Fruit fly (Drosophila melanogaster): ENCODE data around the gene CG43800.

DNA sequence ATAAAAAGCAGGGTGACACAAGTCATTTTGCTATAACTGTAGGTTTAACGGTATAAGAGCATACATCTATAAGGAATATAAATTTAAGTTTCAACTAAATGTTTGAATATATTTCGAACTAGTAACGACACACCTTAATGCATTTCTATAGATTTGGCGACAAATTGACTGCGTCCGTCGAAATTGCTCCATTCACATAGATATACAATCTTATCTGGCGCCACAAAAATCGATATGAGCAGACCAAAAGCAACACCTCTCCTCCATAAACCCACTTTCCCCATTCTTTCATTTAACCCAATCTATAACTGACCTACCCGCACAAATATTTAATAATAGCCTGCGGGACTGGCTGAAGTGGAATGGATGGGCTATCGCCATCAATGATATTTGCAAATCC lies 34.0 kb downstream of the CG43800 start:
- TF ChIP-seq EcR (GFP tag; optimal IDR thresholded peaks at IDR 0.05) = no peak
- TF ChIP-seq usp (GFP tag; optimal IDR thresholded peaks at IDR 0.05) = no peak
